Fruit fly (Drosophila melanogaster) S2 (cell line): ENCODE data around the gene CG13733.

Source experiments
- CG8478 ChIP-seq: fragments of >200 bp; optimal IDR thresholded peaks from 2 replicates; lab custom pipeline; 2018
- CTCF ChIP-seq, 2 experiments: fragments of >200 bp; optimal IDR thresholded peaks; 2 replicates each; lab custom pipeline; 2018

The CG13733 gene

DNA sequence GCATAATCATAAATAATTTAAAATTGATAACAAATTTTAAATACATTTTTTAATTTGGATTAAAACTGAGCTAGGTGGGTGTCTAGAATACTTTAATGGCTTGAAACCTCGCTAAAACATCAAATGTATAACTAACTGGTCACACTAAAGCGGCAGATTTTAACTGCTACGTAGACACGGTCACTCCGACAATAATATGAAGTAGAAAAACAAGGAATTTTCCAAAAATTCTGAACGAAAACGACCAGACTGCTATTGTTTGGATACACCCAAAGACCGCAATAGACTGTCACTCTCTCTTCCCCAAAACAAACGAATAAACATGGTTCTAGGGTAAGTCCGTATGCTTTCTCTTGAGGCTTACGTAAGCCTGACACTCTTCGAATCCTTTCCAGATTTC lies 12.9 kb downstream of the CG13733 start, which contains the start of gene QIL1:
QIL1 (plus strand) TSS at position 142 of the 400 bp plus-strand sequence.
- peak in 1 of 2 experiments; percentile 61 for TF ChIP-seq CTCF (optimal IDR thresholded peaks at IDR 0.05; lab: Kevin White, UChicago)
- TF ChIP-seq CG8478 = no peak

- TF ChIP-seq CG8478 = no peak
Measured at dm6 chr3L:17462474-17462873, 16.3 kb downstream of the CG13733 start.

DNA sequence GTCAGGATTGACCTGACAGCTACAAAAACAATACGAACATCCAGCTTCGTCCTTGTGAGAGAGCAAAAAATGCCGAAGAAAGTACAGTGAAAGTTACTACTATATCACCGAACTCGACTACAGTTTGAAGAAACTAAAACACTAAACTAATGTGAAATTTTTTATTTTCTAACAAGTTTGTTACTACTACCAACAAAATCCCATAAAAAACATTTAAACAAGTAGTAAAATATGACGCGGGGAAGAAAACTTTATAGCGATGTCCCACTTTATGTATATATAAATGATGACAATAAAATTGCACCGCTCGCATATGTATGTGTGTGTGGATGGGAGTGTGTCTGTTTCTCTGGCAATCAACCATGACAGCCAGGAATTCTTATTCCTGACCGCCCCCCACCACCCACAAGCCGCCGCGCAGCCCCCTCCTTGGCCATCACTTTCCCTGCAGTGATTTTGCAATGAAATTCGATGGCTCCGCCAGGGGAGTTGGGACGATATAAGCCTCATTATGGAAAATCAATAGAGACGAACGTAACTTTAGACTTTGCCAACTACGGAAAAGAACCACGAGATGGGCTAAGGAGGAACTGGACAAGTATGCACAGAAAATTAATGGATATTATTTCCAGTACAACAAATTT lies 17.2 kb downstream of the CG13733 start:
- TF ChIP-seq CTCF (optimal IDR thresholded peaks at IDR 0.05; lab: Kevin White, UChicago) (no peak), CG8478 (no peak)

DNA sequence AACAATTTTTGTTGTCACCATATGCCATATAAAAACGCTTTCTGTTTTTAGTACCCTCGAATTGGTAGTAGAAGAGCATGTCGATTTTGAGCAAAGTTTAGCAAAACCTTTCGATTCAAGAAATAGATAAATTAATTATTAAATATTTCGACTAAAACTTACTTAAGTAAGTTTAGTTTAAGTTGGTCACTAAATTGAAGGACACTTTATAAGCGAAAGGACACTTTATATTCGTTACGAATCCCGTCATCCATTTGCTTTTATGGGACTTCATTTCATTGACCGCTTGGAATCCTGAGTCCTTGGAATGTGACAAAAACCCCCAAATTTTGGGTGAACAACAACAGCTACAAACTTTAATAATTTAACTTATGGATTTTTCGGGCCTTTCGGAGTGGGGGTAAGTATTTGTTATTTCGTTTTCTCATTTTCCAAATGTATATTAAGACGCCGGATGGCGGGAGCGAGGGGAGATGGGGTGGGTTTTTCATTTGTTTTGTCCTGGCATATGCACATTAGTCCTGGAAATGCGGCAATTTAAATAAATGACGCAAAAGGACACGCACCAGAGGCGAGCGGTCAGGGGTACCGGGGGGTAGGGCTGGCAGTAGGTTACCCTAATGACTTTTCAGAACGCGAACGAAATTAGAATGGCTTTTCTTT lies 19.7 kb downstream of the CG13733 start:
- TF ChIP-seq CTCF (optimal IDR thresholded peaks at IDR 0.05; lab: Kevin White, UChicago) = no peak
- no peak for TF ChIP-seq CG8478

DNA sequence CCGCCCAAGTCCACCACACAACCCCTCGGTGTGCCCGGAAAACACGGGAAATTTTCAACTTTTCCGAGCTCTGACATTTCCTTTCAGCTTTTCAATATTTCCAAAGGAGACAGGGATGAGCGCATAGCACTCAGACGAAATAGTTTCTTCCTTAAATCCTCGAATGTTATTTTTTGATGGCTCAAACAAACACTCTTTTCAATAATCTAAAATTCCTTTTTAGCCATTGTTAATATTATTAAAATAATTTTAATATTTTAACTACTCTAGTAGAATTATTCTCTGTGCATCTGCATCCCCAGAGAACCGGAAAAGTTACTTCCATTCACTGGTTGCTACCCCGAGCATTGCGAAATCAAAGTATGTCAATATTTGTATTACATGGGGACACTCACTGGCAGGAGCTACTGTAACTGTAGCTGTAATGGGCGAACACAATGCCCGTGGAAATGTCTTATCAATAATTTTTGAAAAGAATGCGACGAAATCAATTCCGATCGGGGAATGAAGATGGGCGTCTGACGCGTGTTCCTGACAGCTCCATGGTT lies 21.0 kb downstream of the CG13733 start:
- TF ChIP-seq CTCF (optimal IDR thresholded peaks at IDR 0.05; lab: Kevin White, UChicago) (no peak), CG8478 (no peak)

dm6 chr3L:17447881-17448280 lies 30.8 kb downstream of the CG13733 start:
- TF ChIP-seq CTCF (optimal IDR thresholded peaks at IDR 0.05; lab: Kevin White, UChicago) = no peak
- TF ChIP-seq CG8478 = no peak

dm6 chr3L:17445629-17446431 lies 32.9 kb downstream of the CG13733 start:
- TF ChIP-seq CG8478 = no peak
- TF ChIP-seq CTCF (optimal IDR thresholded peaks at IDR 0.05; lab: Kevin White, UChicago) = no peak

dm6 chr3L:17444569-17444968 lies 34.2 kb downstream of the CG13733 start:
- no peak for TF ChIP-seq CG8478
- TF ChIP-seq CTCF (optimal IDR thresholded peaks at IDR 0.05; lab: Kevin White, UChicago) = no peak

- TF ChIP-seq CTCF (optimal IDR thresholded peaks at IDR 0.05; lab: Kevin White, UChicago) (no peak), CG8478 (no peak)
Measured at dm6 chr3L:17441602-17442001, 37.1 kb downstream of the CG13733 start.

DNA sequence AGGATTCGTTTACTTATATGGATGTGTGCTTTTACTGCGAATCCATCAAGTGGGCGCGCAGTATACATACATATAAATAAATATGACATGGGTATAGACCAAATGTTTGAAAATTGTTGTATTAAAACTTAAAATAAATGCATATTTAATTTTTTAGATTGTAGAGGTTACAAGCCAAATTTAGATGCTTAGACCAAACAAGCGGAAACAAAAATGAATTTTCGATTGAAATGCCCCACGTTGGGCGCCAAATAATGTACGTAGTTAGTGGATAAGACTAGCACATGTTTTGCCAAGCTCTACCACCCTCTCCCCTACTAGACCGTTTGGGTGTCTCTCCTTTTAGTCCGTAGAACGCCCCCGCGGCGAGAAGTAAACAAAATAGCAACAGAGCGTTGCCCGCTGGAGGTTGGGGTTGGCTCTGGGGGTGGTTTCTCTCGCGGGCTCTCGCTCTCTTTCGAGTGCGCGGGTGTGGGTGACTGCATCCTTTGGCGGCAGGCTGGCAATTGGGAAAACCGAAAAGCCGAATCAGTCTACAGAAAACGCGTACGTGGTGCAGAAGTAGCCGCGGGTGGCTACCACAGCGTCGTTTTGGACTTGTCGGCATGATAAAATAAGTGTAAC lies 39.7 kb downstream of the CG13733 start, which contains the start of gene CG18265:
CG18265 (plus strand) TSS at position 530 of the 624 bp plus-strand sequence.
- TF ChIP-seq CG8478 (no peak), CTCF (optimal IDR thresholded peaks at IDR 0.05; lab: Kevin White, UChicago) (no peak)

dm6 chr3L:17436331-17436730 lies 42.4 kb downstream of the CG13733 start, which contains the start of gene CG12229:
TSS of gene CG12229 (minus strand) at chr3L:17436431.
- TF ChIP-seq CG8478 (no peak), CTCF (optimal IDR thresholded peaks at IDR 0.05; lab: Kevin White, UChicago) (no peak)

DNA sequence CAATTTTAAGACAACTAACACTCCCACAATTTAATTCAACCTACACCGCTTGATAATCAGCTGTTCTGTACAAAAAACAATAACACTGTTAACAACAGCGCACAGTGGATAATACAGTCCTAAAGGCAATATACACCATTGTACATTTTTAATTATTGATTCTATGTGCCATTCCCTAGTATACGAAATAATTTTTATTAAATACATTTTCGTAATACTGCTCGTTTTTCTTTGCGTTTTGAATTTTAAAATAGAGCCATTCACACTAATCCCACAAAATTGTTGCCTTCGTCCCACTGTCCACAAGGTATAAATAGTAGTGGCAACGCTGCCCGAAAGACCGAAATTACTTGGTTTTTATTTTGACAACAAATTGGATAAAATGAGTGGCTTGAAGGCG lies 45.2 kb downstream of the CG13733 start, which contains the start of the genes Coq4 and CG32176:
Coq4 (minus strand) TSS at position 67 of the 400 bp plus-strand sequence.
CG32176 (plus strand) TSS at position 314 of the 400 bp plus-strand sequence.
- TF ChIP-seq CG8478 = no peak
- TF ChIP-seq CTCF (optimal IDR thresholded peaks at IDR 0.05; lab: Kevin White, UChicago) = no peak

DNA sequence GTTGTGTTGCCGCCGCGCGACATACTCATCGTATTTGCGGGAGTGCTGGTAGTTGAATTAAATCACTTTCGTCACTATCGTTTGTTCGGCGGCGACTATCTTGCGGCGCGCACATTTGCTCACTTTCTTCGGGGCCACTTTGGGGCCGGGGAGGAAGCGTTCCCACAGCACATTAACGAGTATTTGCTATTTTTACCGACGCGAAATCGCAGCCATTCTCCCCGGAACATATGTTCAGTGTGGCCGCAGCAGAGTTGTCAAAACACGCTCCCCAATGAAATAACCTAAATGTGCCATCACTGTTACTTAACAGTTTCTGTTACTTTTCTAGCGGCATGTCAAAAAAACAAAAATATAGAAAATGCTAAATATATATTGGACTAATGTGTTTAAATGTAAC lies 45.8 kb downstream of the CG13733 start, which contains the start of gene frc:
frc (minus strand) TSS at position 244 of the 400 bp plus-strand sequence.
- TF ChIP-seq CG8478 = no peak
- no peak for TF ChIP-seq CTCF (optimal IDR thresholded peaks at IDR 0.05; lab: Kevin White, UChicago)

DNA sequence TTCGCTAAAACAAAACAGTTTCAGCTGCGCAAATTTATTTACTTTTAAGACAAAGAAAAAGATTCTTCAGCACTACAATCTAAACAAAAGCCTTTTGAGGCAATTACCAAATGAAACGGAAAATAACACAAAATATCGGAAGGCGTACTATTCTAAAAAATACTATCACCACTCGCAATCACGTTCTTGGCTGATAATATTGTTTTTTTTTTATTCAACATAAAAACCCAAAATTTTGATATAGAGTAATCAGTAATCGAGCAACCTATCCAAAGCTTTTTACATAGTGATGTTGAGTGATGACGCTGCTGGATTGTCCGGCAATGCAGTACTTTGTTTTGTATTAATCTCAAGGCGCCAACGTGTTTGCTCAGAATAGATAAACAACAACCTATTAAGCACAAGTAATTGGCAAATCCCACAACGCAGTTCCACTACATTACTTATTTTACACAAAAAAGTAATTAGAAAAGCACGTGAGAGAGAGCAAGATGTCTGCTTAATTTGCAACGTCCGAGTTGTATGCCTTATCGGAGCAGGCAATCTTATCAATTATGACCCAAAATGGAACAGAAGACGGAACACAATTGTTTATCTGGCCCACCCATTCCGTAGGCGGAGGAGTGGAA lies 47.7 kb downstream of the CG13733 start:
- TF ChIP-seq CTCF (optimal IDR thresholded peaks at IDR 0.05; lab: Kevin White, UChicago) (no peak), CG8478 (no peak)
